Worm (Caenorhabditis elegans): ENCODE measurements around the gene T08G5.1.
A peak's percentile ranks its signal among the peaks of the same experiment; 100 is the strongest.

The T08G5.1 gene

ce11 chrV:14002402-14002801 is 16.2 kb upstream of the T08G5.1 start (continued):
- TF ChIP-seq pax-3 (tag; optimal IDR thresholded peaks at IDR 0.05), result no peak
- TF ChIP-seq nhr-19 (GFP tag; conservative IDR thresholded peaks at IDR 0.05), result no peak; the same call in 1 of the 2 replicates
- no peak for TF ChIP-seq aha-1 (tag; optimal IDR thresholded peaks at IDR 0.05)
- no peak for TF ChIP-seq ceh-82 (tag; optimal IDR thresholded peaks at IDR 0.05)
- no peak for TF ChIP-seq sptf-1 (tag; optimal IDR thresholded peaks at IDR 0.05)
- no peak for TF ChIP-seq pqm-1 (tag; optimal IDR thresholded peaks at IDR 0.05)
- no peak for TF ChIP-seq nhr-77 (tag; optimal IDR thresholded peaks at IDR 0.05)
- no peak for TF ChIP-seq ztf-11 (tag; optimal IDR thresholded peaks at IDR 0.05)
- no peak for TF ChIP-seq vab-15 (tag; optimal IDR thresholded peaks at IDR 0.05)
- TF ChIP-seq aly-2 (tag; optimal IDR thresholded peaks at IDR 0.05), result no peak
- TF ChIP-seq swsn-7 (tag; optimal IDR thresholded peaks at IDR 0.05), result peak; percentile 2
- TF ChIP-seq lir-3 (tag; optimal IDR thresholded peaks at IDR 0.05; ENCODE audit: poor library complexity), result no peak
- no peak for TF ChIP-seq C16A3.4 (tag; optimal IDR thresholded peaks at IDR 0.05)
- TF ChIP-seq sox-4 (tag; optimal IDR thresholded peaks at IDR 0.05), result no peak
- no peak for TF ChIP-seq grh-1 (GFP tag; IDR thresholded peaks at IDR 0.05)
- no peak for TF ChIP-seq elt-3 (tag; optimal IDR thresholded peaks at IDR 0.05)
- TF ChIP-seq ztf-4 (tag; optimal IDR thresholded peaks at IDR 0.05), result no peak
- TF ChIP-seq hlh-17 (GFP tag; optimal IDR thresholded peaks at IDR 0.05; ENCODE audit: borderline replicate concordance), result no peak
- peak; percentile 7 for TF ChIP-seq nhr-47 (tag; optimal IDR thresholded peaks at IDR 0.05)
- no peak for TF ChIP-seq lin-39 (tag; optimal IDR thresholded peaks at IDR 0.05)
- TF ChIP-seq ets-5 (GFP tag; IDR thresholded peaks at IDR 0.05), result no peak
- no peak for TF ChIP-seq isw-1 (GFP tag; IDR thresholded peaks at IDR 0.05)
- no peak for TF ChIP-seq tbx-2 (tag; optimal IDR thresholded peaks at IDR 0.05)
- no peak for TF ChIP-seq fkh-10 (GFP tag; optimal IDR thresholded peaks at IDR 0.05)
- TF ChIP-seq lin-15B (tag; optimal IDR thresholded peaks at IDR 0.05), result no peak
- peak; percentile 37 for TF ChIP-seq mep-1 (tag; optimal IDR thresholded peaks at IDR 0.05)
- TF ChIP-seq unc-98 (GFP tag; IDR thresholded peaks at IDR 0.05), result no peak
- no peak for TF ChIP-seq fkh-8 (tag; optimal IDR thresholded peaks at IDR 0.05)
- TF ChIP-seq egl-27 (tag; optimal IDR thresholded peaks at IDR 0.05), result no peak
- no peak for TF ChIP-seq nhr-90 (tag; optimal IDR thresholded peaks at IDR 0.05; ENCODE audit: poor library complexity)
- no peak for TF ChIP-seq zag-1 (tag; optimal IDR thresholded peaks at IDR 0.05)
- no peak for TF ChIP-seq unc-30 (tag; optimal IDR thresholded peaks at IDR 0.05)
- TF ChIP-seq nhr-84 (tag; optimal IDR thresholded peaks at IDR 0.05), result no peak
- TF ChIP-seq elt-2 (tag; optimal IDR thresholded peaks at IDR 0.05), result no peak
- no peak for TF ChIP-seq nhr-28 (tag; optimal IDR thresholded peaks at IDR 0.05)
- TF ChIP-seq efl-1 (optimal IDR thresholded peaks at IDR 0.05), result peak; percentile 23 to 36
- peak in 1 of 2 experiments; percentile 92 for TF ChIP-seq efl-1 (GFP tag; optimal IDR thresholded peaks at IDR 0.05 in 1 of 2)
- TF ChIP-seq pag-3 (tag; optimal IDR thresholded peaks at IDR 0.05; ENCODE audit: borderline replicate concordance, insufficient read depth), result no peak
- no peak for TF ChIP-seq xbp-1 (tag; optimal IDR thresholded peaks at IDR 0.05)
- TF ChIP-seq jun-1 (tag; optimal IDR thresholded peaks at IDR 0.05), result no peak
- TF ChIP-seq hlh-4 (tag; optimal IDR thresholded peaks at IDR 0.05), result no peak

- TF ChIP-seq ceh-82 (tag; optimal IDR thresholded peaks at IDR 0.05) (peak in 1 of 3 experiments; percentile 26), dsc-1 (tag; optimal IDR thresholded peaks at IDR 0.05) (peak; percentile 39), zip-4 (GFP tag; optimal IDR thresholded peaks at IDR 0.05) (no peak), nhr-237 (tag; optimal IDR thresholded peaks at IDR 0.05) (no peak), unc-130 (tag; optimal IDR thresholded peaks at IDR 0.05) (peak; percentile 4), hlh-4 (tag; optimal IDR thresholded peaks at IDR 0.05) (no peak), lin-14 (GFP tag; optimal IDR thresholded peaks at IDR 0.05) (peak; percentile 70), snu-23 (GFP tag; optimal IDR thresholded peaks at IDR 0.05) (peak; percentile 1), mep-1 (tag; optimal IDR thresholded peaks at IDR 0.05) (peak; percentile 14), lsy-2 (tag; optimal IDR thresholded peaks at IDR 0.05) (peak in 1 of 2 experiments; percentile 36), fkh-10 (GFP tag; optimal IDR thresholded peaks at IDR 0.05) (peak; percentile 45), C16A3.4 (tag; optimal IDR thresholded peaks at IDR 0.05) (peak; percentile 2), vab-15 (tag; optimal IDR thresholded peaks at IDR 0.05) (no peak), nhr-19 (GFP tag; conservative IDR thresholded peaks at IDR 0.05) (peak; percentile 22), rnt-1 (tag; optimal IDR thresholded peaks at IDR 0.05) (peak; percentile 39), mab-9 (GFP tag; IDR thresholded peaks at IDR 0.05) (peak; percentile 12; the same call in 1 of the 2 replicates)
Observed at ce11 chrV:14003587-14004156, 14.9 kb upstream of the T08G5.1 start.
